Worm (Caenorhabditis elegans) whole organism, midembryonic: ENCODE results near the gene K11H12.3.

Experiments used
- T22C8.4 ChIP-seq: fragments of 200-800 bp; sonication (Bioruptor generic); IDR thresholded peaks from 2 replicates; pipeline ENCODE4 v1.3.6; 2022; ENCODE audit warnings: missing genetic modification characterization, missing compliant biosample characterization
- cog-1 ChIP-seq: sonication (generic microtip); optimal IDR thresholded peaks from 2 replicates; lab custom pipeline; 2016; ENCODE audit warnings: missing genetic modification characterization, missing compliant biosample characterization
- flt-1 ChIP-seq: fragments of 200-800 bp; sonication (Bioruptor generic); IDR thresholded peaks from 2 replicates; pipeline ENCODE4 v1.3.6; 2022; ENCODE audit warnings: missing genetic modification characterization, missing compliant biosample characterization
- med-1 ChIP-seq: sonication (generic microtip); optimal IDR thresholded peaks from 2 replicates; lab custom pipeline; 2017; ENCODE audit warnings: missing genetic modification characterization, mild to moderate bottlenecking, missing compliant biosample characterization, antibody characterized with exemption, missing genetic modification reagents; ENCODE audit not compliant: insufficient read depth
- ztf-29 ChIP-seq: fragments of 200-800 bp; sonication (Bioruptor generic); IDR thresholded peaks from 2 replicates; pipeline ENCODE4 v1.3.6; 2022; ENCODE audit warnings: missing genetic modification reagents, missing genetic modification characterization, missing compliant biosample characterization

DNA sequence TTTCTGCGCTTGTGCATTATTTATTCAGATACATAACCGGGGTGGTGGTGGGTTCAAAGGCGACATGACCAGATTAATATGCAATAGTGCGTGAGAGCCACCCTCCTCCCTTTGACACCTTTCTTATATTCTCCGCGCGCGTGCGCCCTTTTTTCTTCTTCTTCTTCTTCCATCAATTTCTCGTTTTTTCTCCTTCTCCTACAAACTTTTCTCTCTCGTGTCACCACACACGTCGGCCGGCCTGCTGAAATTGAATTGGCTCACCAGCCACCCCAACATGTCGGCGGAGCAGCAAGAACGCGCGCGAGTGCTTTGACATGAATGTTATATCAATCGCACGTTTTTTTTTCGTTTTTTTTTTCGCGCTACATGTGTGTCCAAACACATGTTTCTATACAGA is 13.7 kb downstream of the K11H12.3 start:
- TF ChIP-seq cog-1 (tag; lab: Kevin White, UChicago), result no peak
- TF ChIP-seq ztf-29 (GFP tag; lab: Robert Waterston, UW), result no peak
- no peak for TF ChIP-seq T22C8.4
- TF ChIP-seq flt-1 (GFP tag; lab: Robert Waterston, UW), result no peak
- no peak for TF ChIP-seq med-1
